In the genomic region with DNA sequence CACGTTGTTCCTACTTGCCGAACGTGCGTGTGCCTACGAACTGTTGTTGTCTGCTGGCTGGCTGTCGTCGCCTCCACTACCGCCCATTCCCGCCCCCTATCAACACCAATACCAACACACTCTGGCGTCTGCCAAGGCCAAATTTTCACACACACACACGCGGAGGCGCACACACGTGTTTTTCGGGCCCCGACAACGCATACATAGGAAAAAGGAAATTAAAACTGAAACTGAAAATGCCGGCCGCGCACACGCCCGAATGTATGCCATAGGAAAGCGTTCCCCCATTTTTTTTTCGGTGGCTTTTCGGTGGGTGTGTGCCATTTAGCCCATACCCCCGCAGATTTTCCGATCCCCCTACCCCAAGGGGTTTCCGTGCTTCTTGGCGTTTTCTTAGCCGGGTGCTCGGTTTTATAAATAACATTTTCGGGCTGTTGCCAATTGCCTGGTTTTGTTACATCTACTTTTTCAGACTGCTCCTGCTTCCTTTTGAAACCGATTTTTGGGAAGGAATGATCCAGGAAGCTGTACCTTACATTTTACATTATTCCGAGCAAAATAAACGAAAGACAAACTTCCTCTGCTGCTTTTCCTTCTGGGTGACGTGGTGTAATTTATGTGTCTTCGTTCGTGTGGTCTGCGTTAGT, we compare ENCODE assay signal across 2 fruit fly cellular contexts.
TF ChIP-seq lines count a peak whose summit lies in the region.

No protein-coding gene starts in this region.

- no peak for TF ChIP-seq CTCF in whole organism, embryonic (GFP tag; optimal IDR thresholded peaks at IDR 0.05; lab: Kevin White, UChicago)

TF ChIP-seq in whole organism, adult, 20 proteins besides CTCF, POLR2A, EP300 and RAD21:
- peak; percentile 20 for TF ChIP-seq Mnt (GFP tag; optimal IDR thresholded peaks at IDR 0.05; lab: Kevin White, UChicago)
- peak; percentile 13 for TF ChIP-seq kay (GFP tag; lab: Kevin White, UChicago; ENCODE audit: borderline replicate concordance)
- TF ChIP-seq CG33017 (tag; optimal IDR thresholded peaks at IDR 0.05; lab: Kevin White, UChicago), result no peak

TF ChIP-seq in whole organism, embryonic, 481 proteins besides CTCF, POLR2A, EP300 and RAD21:
- TF ChIP-seq chm (GFP tag; IDR thresholded peaks at IDR 0.05; lab: Robert Waterston, UW), result 0 out of 2 replicates have a peak, but pooled peaks have one; percentile 50
- no peak for TF ChIP-seq CG7786 (GFP tag; optimal IDR thresholded peaks at IDR 0.05; lab: Kevin White, UChicago)
- no peak for TF ChIP-seq CG11723 (GFP tag; optimal IDR thresholded peaks at IDR 0.05; lab: Kevin White, UChicago)
- TF ChIP-seq crol (GFP tag; IDR thresholded peaks at IDR 0.05; lab: Robert Waterston, UW), result peak; percentile 36; the same call in 1 of the 2 replicates
- peak; percentile 35 for TF ChIP-seq twi (tag; optimal IDR thresholded peaks at IDR 0.05; lab: Kevin White, UChicago)
- peak; percentile 66 for TF ChIP-seq Ets65A (GFP tag; lab: Kevin White, UChicago)
- TF ChIP-seq CG2199 (GFP tag; IDR thresholded peaks at IDR 0.05; lab: Robert Waterston, UW), result peak; percentile 76; the same call in 2 of the 3 replicates
- TF ChIP-seq HLH4C (GFP tag; IDR thresholded peaks at IDR 0.05; lab: Robert Waterston, UW; ENCODE audit: partially characterized antibody), result no peak
- TF ChIP-seq CG34224 (GFP tag; IDR thresholded peaks at IDR 0.05; lab: Robert Waterston, UW; ENCODE audit: partially characterized antibody), result 0 out of 3 replicates have a peak, but pooled peaks have one; percentile 12
- TF ChIP-seq Deaf1 (tag; optimal IDR thresholded peaks at IDR 0.05; lab: Kevin White, UChicago), result peak; percentile 43
- peak; percentile 53; the same call in 1 of the 3 replicates for TF ChIP-seq CG34422 (GFP tag; IDR thresholded peaks at IDR 0.05; lab: Robert Waterston, UW)
- no peak for TF ChIP-seq CG3407 (GFP tag; optimal IDR thresholded peaks at IDR 0.05; lab: Kevin White, UChicago)
- TF ChIP-seq toy (GFP tag; IDR thresholded peaks at IDR 0.05; lab: Robert Waterston, UW), result no peak
- TF ChIP-seq cwo (GFP tag; optimal IDR thresholded peaks at IDR 0.05; lab: Kevin White, UChicago), result peak; percentile 39
- no peak for TF ChIP-seq corto (GFP tag; optimal IDR thresholded peaks at IDR 0.05; lab: Kevin White, UChicago)
- peak; percentile 21 for TF ChIP-seq CG13894 (tag; optimal IDR thresholded peaks at IDR 0.05; lab: Kevin White, UChicago)
- no peak for TF ChIP-seq CG8290 (GFP tag; optimal IDR thresholded peaks at IDR 0.05; lab: Kevin White, UChicago)
- peak in 1 of 2 experiments; percentile 3 for TF ChIP-seq CG8290 (tag; optimal IDR thresholded peaks at IDR 0.05; lab: Kevin White, UChicago)
- peak; percentile 62 for TF ChIP-seq ci (GFP tag; IDR thresholded peaks at IDR 0.05; lab: Robert Waterston, UW)
- peak; percentile 74 for TF ChIP-seq cg (GFP tag; optimal IDR thresholded peaks at IDR 0.05; lab: Kevin White, UChicago)
- no peak for TF ChIP-seq oc (tag; optimal IDR thresholded peaks at IDR 0.05; lab: Kevin White, UChicago)
- peak; percentile 26 for TF ChIP-seq pfk (GFP tag; optimal IDR thresholded peaks at IDR 0.05; lab: Kevin White, UChicago)
- peak; percentile 39 for TF ChIP-seq sens (GFP tag; lab: Kevin White, UChicago)
- TF ChIP-seq kay (GFP tag; optimal IDR thresholded peaks at IDR 0.05; lab: Kevin White, UChicago), result no peak
- TF ChIP-seq Neu2 (GFP tag; optimal IDR thresholded peaks at IDR 0.05; lab: Kevin White, UChicago; ENCODE audit: borderline replicate concordance), result no peak
- TF ChIP-seq ftz-f1 (GFP tag; optimal IDR thresholded peaks at IDR 0.05; lab: Kevin White, UChicago), result peak; percentile 42
- 0 out of 2 replicates have a peak, but pooled peaks have one; percentile 20 for TF ChIP-seq CG6272 (GFP tag; IDR thresholded peaks at IDR 0.05; lab: Robert Waterston, UW)
- peak; percentile 71 for TF ChIP-seq Med (GFP tag; lab: Kevin White, UChicago)

Comparison
In these comparisons a context has a peak if more than half of its experiments do, and no peak if none do; other contexts are left out.
1. Of the 1 proteins assayed by ChIP-seq in both whole organism, embryonic and whole organism, adult: peak only in whole organism, embryonic: none; only in whole organism, adult: kay; in both: none; in neither: 0.